Fruit fly (Drosophila melanogaster): ENCODE results near the gene CG15312.

CG15312 gene

dm6 chrX:10067528-10067927 lies 3.1 kb downstream of the CG15312 start (continued):
- peak; percentile 47 for TF ChIP-seq Ets21C (GFP tag; optimal IDR thresholded peaks at IDR 0.05)
- TF ChIP-seq Sox14 (GFP tag; optimal IDR thresholded peaks at IDR 0.05), result peak; percentile 64
- peak; percentile 61 for TF ChIP-seq Smox (GFP tag; optimal IDR thresholded peaks at IDR 0.05)
- peak; percentile 24 for TF ChIP-seq Sox15 (GFP tag; optimal IDR thresholded peaks at IDR 0.05)
- no peak for TF ChIP-seq dac (GFP tag; optimal IDR thresholded peaks at IDR 0.05)
- peak; percentile 57 for TF ChIP-seq net (GFP tag; optimal IDR thresholded peaks at IDR 0.05)
- peak; percentile 64 for TF ChIP-seq CG3919 (GFP tag; optimal IDR thresholded peaks at IDR 0.05)
- peak; percentile 44 for TF ChIP-seq CG11902 (GFP tag; optimal IDR thresholded peaks at IDR 0.05)

DNA sequence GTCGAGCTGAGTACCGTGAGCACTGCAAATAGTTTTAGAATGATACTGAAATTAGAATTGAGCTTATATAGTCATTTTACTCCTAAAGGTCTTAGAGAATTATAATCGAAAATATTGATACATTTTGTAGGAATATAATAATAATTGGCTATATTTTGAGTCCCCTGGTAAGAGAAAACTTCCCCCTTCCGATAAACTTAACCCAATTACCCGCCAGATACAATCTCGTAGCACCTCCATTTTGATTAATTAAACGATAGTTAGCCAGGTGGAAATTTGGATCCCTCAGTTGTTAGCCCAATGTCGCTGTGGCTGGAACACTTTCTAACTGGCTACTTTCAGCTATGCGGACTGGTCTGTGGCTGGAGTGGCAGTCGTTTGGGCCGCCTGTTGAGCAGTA lies 9.3 kb downstream of the CG15312 start, which contains the start of gene Gr9a:
Gene Gr9a, plus strand, starts transcription at position 301 of the 400 bp plus-strand sequence.
- TF ChIP-seq Sox15 (GFP tag; optimal IDR thresholded peaks at IDR 0.05) (no peak), dsx (GFP tag; optimal IDR thresholded peaks at IDR 0.05; ENCODE audit: poor library complexity, severe bottlenecking) (no peak), Ets96B (tag; optimal IDR thresholded peaks at IDR 0.05) (no peak), cyc (GFP tag; optimal IDR thresholded peaks at IDR 0.05) (no peak), Eip78C (GFP tag) (no peak), acj6 (GFP tag; optimal IDR thresholded peaks at IDR 0.05) (no peak), Smox (GFP tag; optimal IDR thresholded peaks at IDR 0.05) (no peak), CG8632 (GFP tag; optimal IDR thresholded peaks at IDR 0.05) (no peak)

DNA sequence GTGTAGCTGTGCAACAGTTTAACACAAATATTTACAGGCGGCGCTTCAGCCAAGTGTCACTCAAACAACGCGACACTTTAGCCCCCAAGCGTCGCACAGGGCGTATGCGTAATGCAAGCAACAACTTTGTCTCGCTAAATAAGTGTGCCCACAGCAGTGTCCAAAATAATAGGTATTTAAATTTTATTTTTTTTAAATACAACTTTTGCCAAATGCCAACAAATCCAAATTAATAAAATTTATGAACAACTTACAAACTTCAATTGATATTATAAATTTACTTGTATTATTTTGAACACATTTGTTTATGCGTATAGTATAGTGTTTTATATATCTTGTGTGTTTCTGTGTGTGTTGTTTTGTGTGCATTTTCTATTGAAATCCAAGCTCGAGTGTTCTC lies 12.7 kb downstream of the CG15312 start:
- TF ChIP-seq CG16779 (tag; optimal IDR thresholded peaks at IDR 0.05) (no peak), Lpt (GFP tag; optimal IDR thresholded peaks at IDR 0.05) (no peak), CG6163 (GFP tag; IDR thresholded peaks at IDR 0.05) (peak; percentile 21; the same call in 1 of the 3 replicates), CG10631 (GFP tag; optimal IDR thresholded peaks at IDR 0.05) (no peak), topi (GFP tag; optimal IDR thresholded peaks at IDR 0.05) (no peak), CG32006 (GFP tag; optimal IDR thresholded peaks at IDR 0.05) (no peak), eg (GFP tag; IDR thresholded peaks at IDR 0.05) (peak; percentile 67), CG6792 (GFP tag; optimal IDR thresholded peaks at IDR 0.05) (no peak), CG15336 (GFP tag; IDR thresholded peaks at IDR 0.05) (peak; percentile 46; the same call in 1 of the 2 replicates), spab (GFP tag; optimal IDR thresholded peaks at IDR 0.05) (no peak), Eip75B (GFP tag; optimal IDR thresholded peaks at IDR 0.05) (no peak), fd59A (GFP tag; optimal IDR thresholded peaks at IDR 0.05) (no peak), vri (GFP tag; optimal IDR thresholded peaks at IDR 0.05) (no peak), Eip78C (GFP tag) (peak; percentile 25), CG11762 (GFP tag; optimal IDR thresholded peaks at IDR 0.05; ENCODE audit: insufficient read depth) (no peak), CG9139 (GFP tag; optimal IDR thresholded peaks at IDR 0.05) (no peak), Sox15 (GFP tag; optimal IDR thresholded peaks at IDR 0.05) (no peak), CG7368 (GFP tag; optimal IDR thresholded peaks at IDR 0.05) (no peak), CG8119 (GFP tag; IDR thresholded peaks at IDR 0.05) (0 out of 3 replicates have a peak, but pooled peaks have one; percentile 29), Sox102F (GFP tag; optimal IDR thresholded peaks at IDR 0.05) (no peak), Sox14 (GFP tag; optimal IDR thresholded peaks at IDR 0.05) (no peak), net (GFP tag; optimal IDR thresholded peaks at IDR 0.05) (no peak), fkh (GFP tag; optimal IDR thresholded peaks at IDR 0.05) (no peak), Met (GFP tag; optimal IDR thresholded peaks at IDR 0.05) (no peak), OdsH (GFP tag; optimal IDR thresholded peaks at IDR 0.05) (no peak), dac (GFP tag; optimal IDR thresholded peaks at IDR 0.05) (no peak), esn (GFP tag; optimal IDR thresholded peaks at IDR 0.05) (no peak), CG11294 (GFP tag; IDR thresholded peaks at IDR 0.05) (no peak), CG11902 (GFP tag; optimal IDR thresholded peaks at IDR 0.05) (no peak), CG3032 (tag; optimal IDR thresholded peaks at IDR 0.05) (no peak)
